Worm (Caenorhabditis elegans) whole organism, late embryonic: ENCODE measurements around the gene B0303.7.
A peak's percentile ranks its signal among the peaks of the same experiment; 100 is the strongest.

Experiments used
- C08G9.2 ChIP-seq: sonication (generic microtip); optimal IDR thresholded peaks from 2 replicates; lab custom pipeline; 2016; ENCODE audit warnings: mild to moderate bottlenecking, missing genetic modification characterization, moderate library complexity, missing compliant biosample characterization
- C38D4.7 ChIP-seq: fragments of 200-800 bp; sonication (Bioruptor generic); optimal IDR thresholded peaks from 2 replicates; lab custom pipeline; 2018; ENCODE audit warnings: mild to moderate bottlenecking, missing genetic modification characterization, moderate library complexity, missing compliant biosample characterization
- F13H6.1 ChIP-seq: sonication (generic microtip); optimal IDR thresholded peaks from 2 replicates; lab custom pipeline; 2016; ENCODE audit warnings: missing genetic modification characterization, missing compliant biosample characterization
- T23F11.4 ChIP-seq: fragments of 200-800 bp; sonication (Bioruptor generic); optimal IDR thresholded peaks from 2 replicates; lab custom pipeline; 2018; ENCODE audit warnings: mild to moderate bottlenecking, missing genetic modification characterization, missing compliant biosample characterization
- Y22D7AL.16 ChIP-seq: sonication (generic microtip); optimal IDR thresholded peaks from 2 replicates; lab custom pipeline; 2016; ENCODE audit warnings: missing genetic modification characterization, missing compliant biosample characterization
- ahr-1 ChIP-seq: sonication (generic microtip); optimal IDR thresholded peaks from 2 replicates; lab custom pipeline; 2016; ENCODE audit warnings: missing genetic modification characterization, missing compliant biosample characterization
- ama-1 ChIP-seq: fragments of 150-350 bp; optimal IDR thresholded peaks from 2 replicates; lab custom pipeline; 2014
- ceh-14 ChIP-seq: sonication (generic microtip); optimal IDR thresholded peaks from 2 replicates; lab custom pipeline; 2016; ENCODE audit warnings: missing genotype, missing genetic modification characterization, missing compliant biosample characterization
- ceh-18 ChIP-seq: sonication (generic microtip); optimal IDR thresholded peaks from 2 replicates; lab custom pipeline; 2016; ENCODE audit warnings: missing genetic modification characterization, missing compliant biosample characterization
- ceh-2 ChIP-seq: sonication (generic microtip); optimal IDR thresholded peaks from 2 replicates; lab custom pipeline; 2016; ENCODE audit warnings: missing genotype, missing genetic modification characterization, missing compliant biosample characterization
- ceh-24 ChIP-seq: sonication (generic microtip); optimal IDR thresholded peaks from 2 replicates; lab custom pipeline; 2016; ENCODE audit warnings: mild to moderate bottlenecking, missing genetic modification characterization, missing compliant biosample characterization
- ceh-30 ChIP-seq: fragments of 150-350 bp; optimal IDR thresholded peaks from 2 replicates; lab custom pipeline; 2014; ENCODE audit warnings: missing biosample characterization, missing genetic modification characterization
- ceh-31 ChIP-seq: sonication (generic microtip); optimal IDR thresholded peaks from 2 replicates; lab custom pipeline; 2016; ENCODE audit warnings: missing genetic modification characterization, missing compliant biosample characterization
- ceh-48 ChIP-seq: sonication (generic microtip); optimal IDR thresholded peaks from 2 replicates; lab custom pipeline; 2016; ENCODE audit warnings: missing genetic modification characterization, inconsistent platforms, missing compliant biosample characterization
- che-1 ChIP-seq: sonication (generic microtip); optimal IDR thresholded peaks from 2 replicates; lab custom pipeline; 2016; ENCODE audit warnings: mild to moderate bottlenecking, missing genetic modification characterization, missing compliant biosample characterization
- dmd-4 ChIP-seq: sonication (generic microtip); optimal IDR thresholded peaks from 2 replicates; lab custom pipeline; 2016; ENCODE audit warnings: borderline replicate concordance, missing genetic modification characterization, missing compliant biosample characterization
- dve-1 ChIP-seq: sonication (generic microtip); optimal IDR thresholded peaks from 2 replicates; lab custom pipeline; 2017; ENCODE audit warnings: antibody characterized with exemption, mild to moderate bottlenecking, missing genetic modification characterization, missing compliant biosample characterization
- elt-2 ChIP-seq: sonication (generic microtip); optimal IDR thresholded peaks from 2 replicates; lab custom pipeline; 2016; ENCODE audit warnings: missing genetic modification reagents, missing genetic modification characterization, missing compliant biosample characterization
- elt-4 ChIP-seq: sonication (generic microtip); optimal IDR thresholded peaks from 2 replicates; lab custom pipeline; 2016; ENCODE audit warnings: missing genetic modification characterization, missing compliant biosample characterization
- ets-4 ChIP-seq: sonication (generic microtip); optimal IDR thresholded peaks from 2 replicates; lab custom pipeline; 2016; ENCODE audit warnings: missing genetic modification characterization, missing compliant biosample characterization
- fkh-6 ChIP-seq: sonication (generic microtip); optimal IDR thresholded peaks from 2 replicates; lab custom pipeline; 2016; ENCODE audit warnings: missing genetic modification characterization, missing compliant biosample characterization
- hlh-15 ChIP-seq: sonication (generic microtip); optimal IDR thresholded peaks from 2 replicates; lab custom pipeline; 2016; ENCODE audit warnings: missing genetic modification characterization, missing compliant biosample characterization
- hlh-30 ChIP-seq: sonication (generic microtip); optimal IDR thresholded peaks from 2 replicates; lab custom pipeline; 2017; ENCODE audit warnings: antibody characterized with exemption, missing genetic modification characterization, missing compliant biosample characterization; ENCODE audit not compliant: insufficient read depth
- hlh-6 ChIP-seq: sonication (generic microtip); optimal IDR thresholded peaks from 2 replicates; lab custom pipeline; 2016; ENCODE audit warnings: missing genotype, missing genetic modification characterization, missing compliant biosample characterization
- mec-3 ChIP-seq: sonication (generic microtip); optimal IDR thresholded peaks from 2 replicates; lab custom pipeline; 2016; ENCODE audit warnings: borderline replicate concordance, missing genetic modification characterization, missing compliant biosample characterization
- nfya-1 ChIP-seq: sonication (generic microtip); optimal IDR thresholded peaks from 2 replicates; lab custom pipeline; 2017; ENCODE audit warnings: missing genetic modification characterization, mild to moderate bottlenecking, missing compliant biosample characterization, antibody characterized with exemption, moderate library complexity
- pag-3 ChIP-seq: sonication (generic microtip); optimal IDR thresholded peaks from 2 replicates; lab custom pipeline; 2016; ENCODE audit warnings: missing compliant biosample characterization, missing genetic modification characterization, borderline replicate concordance
- pat-9 ChIP-seq: fragments of 200-800 bp; sonication (Bioruptor generic); optimal IDR thresholded peaks from 2 replicates; lab custom pipeline; 2018; ENCODE audit warnings: mild to moderate bottlenecking, missing genetic modification characterization, moderate library complexity, missing compliant biosample characterization
- pax-1 ChIP-seq: fragments of 150-350 bp; optimal IDR thresholded peaks from 2 replicates; lab custom pipeline; 2014; ENCODE audit warnings: missing biosample characterization, missing genetic modification characterization
- pha-4 ChIP-seq: fragments of 150-350 bp; optimal IDR thresholded peaks from 2 replicates; lab custom pipeline; 2018; ENCODE audit warnings: missing biosample characterization, missing genetic modification reagents, missing genetic modification characterization
- pqm-1 ChIP-seq: sonication (generic microtip); optimal IDR thresholded peaks from 2 replicates; lab custom pipeline; 2016; ENCODE audit warnings: missing genetic modification characterization, missing compliant biosample characterization
- pros-1 ChIP-seq: fragments of 150-350 bp; optimal IDR thresholded peaks from 2 replicates; lab custom pipeline; 2014; ENCODE audit warnings: missing biosample characterization, missing genetic modification reagents, missing genetic modification characterization
- sdc-2 ChIP-seq: sonication (generic microtip); optimal IDR thresholded peaks from 2 replicates; lab custom pipeline; 2016; ENCODE audit warnings: missing genotype, missing genetic modification characterization, missing compliant biosample characterization
- sox-2 ChIP-seq: fragments of 200-800 bp; sonication (Bioruptor generic); IDR thresholded peaks from 2 replicates; pipeline ENCODE4 v1.3.6; 2022; ENCODE audit warnings: missing genetic modification reagents, missing genetic modification characterization, missing compliant biosample characterization
- sox-4 ChIP-seq: sonication (generic microtip); optimal IDR thresholded peaks from 2 replicates; lab custom pipeline; 2017; ENCODE audit warnings: mild to moderate bottlenecking, missing genetic modification characterization, inconsistent platforms, missing compliant biosample characterization
- tbx-2 ChIP-seq: sonication (generic microtip); optimal IDR thresholded peaks from 2 replicates; lab custom pipeline; 2016; ENCODE audit warnings: missing genetic modification characterization, missing compliant biosample characterization
- unc-55 ChIP-seq: sonication (generic microtip); optimal IDR thresholded peaks from 2 replicates; lab custom pipeline; 2017; ENCODE audit warnings: missing biosample characterization, missing genetic modification reagents, missing genetic modification characterization
- zip-5 ChIP-seq: sonication (generic microtip); optimal IDR thresholded peaks from 2 replicates; lab custom pipeline; 2016; ENCODE audit warnings: missing genetic modification characterization, missing compliant biosample characterization

The B0303.7 gene

ce11 chrIII:8688438-8688946, 4.9 kb upstream of the B0303.7 start, which contains the start of gene hadb-1:
TSS of gene hadb-1 (minus strand) at chrIII:8688488.
- TF ChIP-seq T23F11.4 (GFP tag; lab: Kevin White, UChicago), result no peak
- peak; percentile 22 for TF ChIP-seq unc-55
- no peak for TF ChIP-seq hlh-6 (tag; lab: Kevin White, UChicago)
- no peak for TF ChIP-seq tbx-2 (tag; lab: Kevin White, UChicago)
- no peak for TF ChIP-seq dve-1 (tag; lab: Kevin White, UChicago)
- TF ChIP-seq dmd-4 (tag; lab: Kevin White, UChicago), result no peak
- no peak for TF ChIP-seq F13H6.1
- peak; percentile 47 for TF ChIP-seq elt-2
- TF ChIP-seq ceh-14 (tag; lab: Kevin White, UChicago), result no peak

- TF ChIP-seq Y22D7AL.16 (tag; lab: Kevin White, UChicago) (no peak), F13H6.1 (no peak), mec-3 (tag; lab: Kevin White, UChicago) (no peak), pax-1 (tag; lab: Kevin White, UChicago) (no peak), hlh-15 (no peak)
These were observed 4.3 kb upstream of the B0303.7 start for ce11 chrIII:8689143-8689542.

- TF ChIP-seq ceh-31 (tag; lab: Kevin White, UChicago), result peak; percentile 37
- TF ChIP-seq nfya-1, result peak; percentile 35
- TF ChIP-seq ceh-48 (tag; lab: Kevin White, UChicago), result peak; percentile 68
- no peak for TF ChIP-seq sox-4 (tag; lab: Kevin White, UChicago)
- TF ChIP-seq hlh-30 (tag; lab: Kevin White, UChicago), result no peak
- TF ChIP-seq ceh-14 (tag; lab: Kevin White, UChicago), result peak; percentile 5
- TF ChIP-seq dve-1 (tag; lab: Kevin White, UChicago), result no peak
- TF ChIP-seq ets-4 (tag; lab: Kevin White, UChicago), result no peak
- TF ChIP-seq, all 69 proteins: peak for 4
These were observed 3.8 kb upstream of the B0303.7 start, which contains the start of gene B0303.4 for ce11 chrIII:8689655-8690054. TSS of gene B0303.4 (plus strand) at chrIII:8689850.

- TF ChIP-seq hlh-30 (tag; lab: Kevin White, UChicago) (no peak), nfya-1 (peak; percentile 22), elt-2 (no peak), che-1 (tag; lab: Kevin White, UChicago) (no peak), ceh-48 (tag; lab: Kevin White, UChicago) (peak; percentile 15), zip-5 (no peak), ceh-30 (tag; lab: Kevin White, UChicago) (no peak), Y22D7AL.16 (tag; lab: Kevin White, UChicago) (no peak)
These were observed 3.3 kb downstream of the B0303.7 start for ce11 chrIII:8696680-8697079.

ce11 chrIII:8697268-8697907, 4.0 kb downstream of the B0303.7 start:
- TF ChIP-seq elt-2 (no peak), hlh-6 (tag; lab: Kevin White, UChicago) (no peak)
- TF ChIP-seq, all 69 proteins: peak for 0

- TF ChIP-seq ceh-2 (tag; lab: Kevin White, UChicago), result peak; percentile 49
- no peak for TF ChIP-seq ceh-30 (tag; lab: Kevin White, UChicago)
- TF ChIP-seq sox-2 (GFP tag; lab: Robert Waterston, UW), result no peak
- TF ChIP-seq dve-1 (tag; lab: Kevin White, UChicago), result no peak
- no peak for TF ChIP-seq ceh-18 (tag; lab: Kevin White, UChicago)
- no peak for TF ChIP-seq hlh-6 (tag; lab: Kevin White, UChicago)
- TF ChIP-seq T23F11.4 (GFP tag; lab: Kevin White, UChicago), result no peak
- no peak for TF ChIP-seq hlh-15
- peak; percentile 18 for TF ChIP-seq nfya-1
- peak; percentile 71 for TF ChIP-seq C08G9.2 (tag; lab: Kevin White, UChicago)
- no peak for TF ChIP-seq elt-4 (tag; lab: Kevin White, UChicago)
- TF ChIP-seq ceh-24 (tag; lab: Kevin White, UChicago), result no peak
- no peak for TF ChIP-seq ama-1 (lab: Kevin White, UChicago)
- TF ChIP-seq C38D4.7 (GFP tag; lab: Kevin White, UChicago), result no peak
- no peak for TF ChIP-seq pros-1
- TF ChIP-seq tbx-2 (tag; lab: Kevin White, UChicago), result peak; percentile 6
- TF ChIP-seq pqm-1 (tag; lab: Kevin White, UChicago), result no peak
- TF ChIP-seq pha-4 (tag; lab: Kevin White, UChicago), result no peak
- TF ChIP-seq ahr-1 (tag; lab: Kevin White, UChicago), result no peak
- no peak for TF ChIP-seq pat-9 (tag; lab: Kevin White, UChicago)
- no peak for TF ChIP-seq pag-3 (tag; lab: Kevin White, UChicago)
- no peak for TF ChIP-seq fkh-6 (tag; lab: Kevin White, UChicago)
- TF ChIP-seq ets-4 (tag; lab: Kevin White, UChicago), result peak; percentile 65
- TF ChIP-seq elt-2, result no peak
- no peak for TF ChIP-seq ceh-14 (tag; lab: Kevin White, UChicago)
- TF ChIP-seq sdc-2 (tag; lab: Kevin White, UChicago), result no peak
These were observed 7.0 kb downstream of the B0303.7 start, which contains the start of the genes sdz-1 and vps-33.1 for ce11 chrIII:8700289-8700957. TSS of gene sdz-1 (minus strand) at chrIII:8700339. TSS of gene vps-33.1 (plus strand) at chrIII:8700927.
